Fruit fly (Drosophila melanogaster) whole organism, prepupa: ENCODE measurements around the gene CG8066.

Experiments
- CG10631 ChIP-seq: fragments of 200-800 bp; sonication (Bioruptor generic); optimal IDR thresholded peaks from 2 replicates; lab custom pipeline; 2016; ENCODE audit warnings: missing biosample characterization, missing genetic modification characterization
- CG10669 ChIP-seq: fragments of 200-800 bp; sonication (Bioruptor generic); optimal IDR thresholded peaks from 3 replicates; lab custom pipeline; 2018; ENCODE audit warnings: missing biosample characterization, mild to moderate bottlenecking, missing genetic modification characterization, moderate library complexity
- CG11294 ChIP-seq: fragments of 200-800 bp; sonication (Bioruptor generic); IDR thresholded peaks from 2 replicates; pipeline ENCODE4 v1.3.6; 2022; ENCODE audit warnings: missing biosample characterization, missing genetic modification characterization
- CG11762 ChIP-seq: fragments of 200-800 bp; sonication (Bioruptor generic); optimal IDR thresholded peaks from 3 replicates; lab custom pipeline; 2016; ENCODE audit warnings: missing biosample characterization, missing genetic modification characterization; ENCODE audit not compliant: insufficient read depth
- CG11902 ChIP-seq: fragments of 200-800 bp; sonication (Bioruptor generic); optimal IDR thresholded peaks from 3 replicates; lab custom pipeline; 2016; ENCODE audit warnings: missing biosample characterization, missing genetic modification characterization
- CG15336 ChIP-seq: fragments of 200-800 bp; sonication (Bioruptor generic); IDR thresholded peaks from 2 replicates; pipeline ENCODE4 v1.3.6; 2022; ENCODE audit warnings: missing biosample characterization, missing genetic modification characterization
- CG1621 ChIP-seq: fragments of 200-800 bp; sonication (Bioruptor generic); optimal IDR thresholded peaks from 3 replicates; lab custom pipeline; 2018; ENCODE audit warnings: missing biosample characterization, mild to moderate bottlenecking, missing genetic modification characterization
- CG3032 ChIP-seq: fragments of 200-800 bp; optimal IDR thresholded peaks from 2 replicates; lab custom pipeline; 2019; ENCODE audit warnings: missing biosample characterization, mild to moderate bottlenecking, missing genetic modification characterization, moderate library complexity
- CG32006 ChIP-seq: fragments of 200-800 bp; sonication (Bioruptor generic); optimal IDR thresholded peaks from 3 replicates; lab custom pipeline; 2017; ENCODE audit warnings: missing biosample characterization, mild to moderate bottlenecking, missing genetic modification characterization
- CG34406 ChIP-seq: fragments of 200-800 bp; sonication (Bioruptor generic); optimal IDR thresholded peaks from 3 replicates; lab custom pipeline; 2016; ENCODE audit warnings: missing biosample characterization, missing genetic modification characterization
- CG3919 ChIP-seq: fragments of 200-800 bp; sonication (Bioruptor generic); optimal IDR thresholded peaks from 3 replicates; lab custom pipeline; 2016; ENCODE audit warnings: missing biosample characterization, missing genetic modification characterization
- CG4318 ChIP-seq: fragments of 200-800 bp; sonication (Bioruptor generic); optimal IDR thresholded peaks from 3 replicates; lab custom pipeline; 2017; ENCODE audit warnings: missing biosample characterization, mild to moderate bottlenecking, missing genetic modification characterization
- CG6163 ChIP-seq: fragments of 200-800 bp; sonication (Bioruptor generic); IDR thresholded peaks from 3 replicates; pipeline ENCODE4 v1.3.6; 2022; ENCODE audit warnings: missing biosample characterization, missing genetic modification characterization
- CG6792 ChIP-seq: fragments of 200-800 bp; sonication (Bioruptor generic); optimal IDR thresholded peaks from 3 replicates; lab custom pipeline; 2016; ENCODE audit warnings: missing biosample characterization, missing genetic modification characterization
- CG6808 ChIP-seq: fragments of 200-800 bp; sonication (Bioruptor generic); optimal IDR thresholded peaks from 3 replicates; lab custom pipeline; 2017; ENCODE audit warnings: missing biosample characterization, missing genetic modification characterization, mild to moderate bottlenecking, moderate library complexity, missing genetic modification reagents
- CG8119 ChIP-seq: fragments of 200-800 bp; sonication (Bioruptor generic); IDR thresholded peaks from 3 replicates; pipeline ENCODE4 v1.3.6; 2022; ENCODE audit warnings: missing biosample characterization, missing genetic modification characterization
- CG8319 ChIP-seq: fragments of 200-800 bp; sonication (Bioruptor generic); optimal IDR thresholded peaks from 3 replicates; lab custom pipeline; 2016; ENCODE audit warnings: missing biosample characterization, missing genetic modification characterization
- Eip75B ChIP-seq: fragments of 200-800 bp; sonication (Bioruptor generic); optimal IDR thresholded peaks from 3 replicates; lab custom pipeline; 2016; ENCODE audit warnings: missing biosample characterization, missing genetic modification characterization
- Eip78C ChIP-seq: fragments of 200-800 bp; sonication (Bioruptor generic); peaks from one replicate; lab custom pipeline; 2016; ENCODE audit warnings: missing biosample characterization, missing genetic modification characterization
- Eip93F ChIP-seq: fragments of 200-800 bp; sonication (Bioruptor generic); optimal IDR thresholded peaks from 2 replicates; lab custom pipeline; 2016; ENCODE audit warnings: missing biosample characterization, mild to moderate bottlenecking, missing genetic modification characterization
- Ets21C ChIP-seq: fragments of 200-800 bp; sonication (Bioruptor generic); optimal IDR thresholded peaks from 3 replicates; lab custom pipeline; 2016; ENCODE audit warnings: missing biosample characterization, missing genetic modification characterization
- Gug ChIP-seq: fragments of 200-800 bp; sonication (Bioruptor generic); IDR thresholded peaks from 2 replicates; pipeline ENCODE4 v1.3.6; 2022; ENCODE audit warnings: missing biosample characterization, missing genetic modification characterization
- Hr38 ChIP-seq: sonication (Bioruptor generic); optimal IDR thresholded peaks from 2 replicates; lab custom pipeline; 2016; ENCODE audit warnings: missing biosample characterization, missing genetic modification characterization
- Hr39 ChIP-seq: fragments of 200-800 bp; sonication (Bioruptor generic); optimal IDR thresholded peaks from 2 replicates; lab custom pipeline; 2016; ENCODE audit warnings: missing biosample characterization, missing genetic modification characterization
- Hr4 ChIP-seq: fragments of 200-800 bp; sonication (Bioruptor generic); optimal IDR thresholded peaks from 3 replicates; lab custom pipeline; 2016; ENCODE audit warnings: missing biosample characterization, missing genetic modification characterization
- Met ChIP-seq: fragments of 200-800 bp; sonication (Bioruptor generic); optimal IDR thresholded peaks from 3 replicates; lab custom pipeline; 2016; ENCODE audit warnings: missing biosample characterization, missing genetic modification characterization
- OdsH ChIP-seq: fragments of 200-800 bp; sonication (Bioruptor generic); optimal IDR thresholded peaks from 3 replicates; lab custom pipeline; 2016; ENCODE audit warnings: missing biosample characterization, missing genetic modification characterization
- Smox ChIP-seq: fragments of 200-800 bp; sonication (Bioruptor generic); optimal IDR thresholded peaks from 3 replicates; lab custom pipeline; 2016; ENCODE audit warnings: missing biosample characterization, missing genetic modification characterization
- Sox102F ChIP-seq: fragments of 200-800 bp; sonication (Bioruptor generic); optimal IDR thresholded peaks from 2 replicates; lab custom pipeline; 2016; ENCODE audit warnings: missing biosample characterization, mild to moderate bottlenecking, missing genetic modification characterization
- Sox14 ChIP-seq: fragments of 200-800 bp; sonication (Bioruptor generic); optimal IDR thresholded peaks from 3 replicates; lab custom pipeline; 2016; ENCODE audit warnings: missing biosample characterization, missing genetic modification characterization
- Sox15 ChIP-seq: fragments of 200-800 bp; sonication (Bioruptor generic); optimal IDR thresholded peaks from 3 replicates; lab custom pipeline; 2016; ENCODE audit warnings: missing biosample characterization, missing genetic modification characterization
- achi ChIP-seq: fragments of 200-800 bp; sonication (Bioruptor generic); optimal IDR thresholded peaks from 3 replicates; lab custom pipeline; 2016; ENCODE audit warnings: missing biosample characterization, missing genetic modification characterization
- acj6 ChIP-seq: fragments of 200-800 bp; sonication (Bioruptor generic); optimal IDR thresholded peaks from 3 replicates; lab custom pipeline; 2016; ENCODE audit warnings: missing biosample characterization, missing genetic modification characterization
- cyc ChIP-seq: fragments of 200-800 bp; sonication (Bioruptor generic); optimal IDR thresholded peaks from 3 replicates; lab custom pipeline; 2016; ENCODE audit warnings: missing biosample characterization, missing genetic modification characterization
- dac ChIP-seq: fragments of 200-800 bp; sonication (Bioruptor generic); optimal IDR thresholded peaks from 2 replicates; lab custom pipeline; 2017; ENCODE audit warnings: missing biosample characterization, mild to moderate bottlenecking, missing genetic modification characterization
- eg ChIP-seq: fragments of 200-800 bp; sonication (Bioruptor generic); IDR thresholded peaks from 3 replicates; pipeline ENCODE4 v1.3.6; 2022; ENCODE audit warnings: missing biosample characterization, missing genetic modification characterization
- esn ChIP-seq: fragments of 200-800 bp; sonication (Bioruptor generic); optimal IDR thresholded peaks from 2 replicates; lab custom pipeline; 2016; ENCODE audit warnings: missing biosample characterization, mild to moderate bottlenecking, missing genetic modification characterization, moderate library complexity
- fd59A ChIP-seq: fragments of 200-800 bp; sonication (Bioruptor generic); optimal IDR thresholded peaks from 2 replicates; lab custom pipeline; 2017; ENCODE audit warnings: missing biosample characterization, mild to moderate bottlenecking, missing genetic modification characterization, missing genetic modification reagents
- fkh ChIP-seq: fragments of 200-800 bp; sonication (Bioruptor generic); optimal IDR thresholded peaks from 3 replicates; lab custom pipeline; 2017; ENCODE audit warnings: missing biosample characterization, mild to moderate bottlenecking, missing genetic modification characterization, moderate library complexity
- net ChIP-seq: fragments of 200-800 bp; sonication (Bioruptor generic); optimal IDR thresholded peaks from 3 replicates; lab custom pipeline; 2016; ENCODE audit warnings: missing biosample characterization, missing genetic modification characterization
- salr ChIP-seq, 2 experiments: fragments of 200-800 bp; sonication (Bioruptor generic); optimal IDR thresholded peaks; 3 replicates each; lab custom pipeline; 2016 to 2018; ENCODE audit warnings: missing biosample characterization in 2 of 2, missing genetic modification characterization in 2 of 2, mild to moderate bottlenecking in 1 of 2
- spab ChIP-seq: fragments of 200-800 bp; sonication (Bioruptor generic); optimal IDR thresholded peaks from 2 replicates; lab custom pipeline; 2017; ENCODE audit warnings: missing biosample characterization, mild to moderate bottlenecking, missing genetic modification characterization, missing genetic modification reagents
- ss ChIP-seq, 2 experiments: fragments of 200-800 bp; sonication (Bioruptor generic); optimal IDR thresholded peaks; 2 replicates in 1 of 2; 3 replicates in 1 of 2; lab custom pipeline; 2017 to 2018; ENCODE audit warnings: mild to moderate bottlenecking in 2 of 2, missing biosample characterization in 2 of 2, missing genetic modification characterization in 2 of 2, moderate library complexity in 1 of 2
- svp ChIP-seq: fragments of 200-800 bp; sonication (Bioruptor generic); peaks from one replicate; lab custom pipeline; 2016; ENCODE audit warnings: missing biosample characterization, missing genetic modification characterization
- topi ChIP-seq: fragments of 200-800 bp; sonication (Bioruptor generic); optimal IDR thresholded peaks from 3 replicates; lab custom pipeline; 2016; ENCODE audit warnings: missing biosample characterization, missing genetic modification characterization
- vri ChIP-seq: fragments of 200-800 bp; sonication (Bioruptor generic); optimal IDR thresholded peaks from 3 replicates; lab custom pipeline; 2016; ENCODE audit warnings: missing biosample characterization, mild to moderate bottlenecking, missing genetic modification characterization

CG8066 gene

dm6 chr3R:14568501-14569137, at the start of gene CG8066:
Gene CG8066 (minus strand): TSS chr3R:14568847.
- TF ChIP-seq spab, result no peak
- peak; percentile 22 for TF ChIP-seq vri (GFP tag; lab: Kevin White, UChicago)
- peak; percentile 9 for TF ChIP-seq CG34406 (GFP tag; lab: Kevin White, UChicago)
- no peak for TF ChIP-seq Met (GFP tag; lab: Kevin White, UChicago)
- TF ChIP-seq OdsH (GFP tag; lab: Kevin White, UChicago), result no peak
- no peak for TF ChIP-seq CG6792
- no peak for TF ChIP-seq salr (GFP tag; optimal IDR thresholded peaks at IDR 0.05; lab: Kevin White, UChicago)
- peak; percentile 12 for TF ChIP-seq Sox102F (GFP tag; lab: Kevin White, UChicago)
- peak; percentile 1 for TF ChIP-seq CG10631 (GFP tag; lab: Kevin White, UChicago)
- TF ChIP-seq CG11902 (GFP tag; lab: Kevin White, UChicago), result no peak
- TF ChIP-seq topi (GFP tag; lab: Kevin White, UChicago), result no peak
- peak; percentile 39; the same call in 1 of the 2 replicates for TF ChIP-seq CG15336 (GFP tag; lab: Robert Waterston, UW)
- TF ChIP-seq Smox (GFP tag; lab: Kevin White, UChicago), result no peak
- no peak for TF ChIP-seq CG8319
- peak; percentile 20 for TF ChIP-seq Hr4 (GFP tag; lab: Kevin White, UChicago)
- peak; percentile 93 for TF ChIP-seq fkh
- peak; percentile 71 for TF ChIP-seq Eip78C (GFP tag; lab: Kevin White, UChicago)
- TF ChIP-seq CG32006, result peak; percentile 21
- no peak for TF ChIP-seq CG11294 (GFP tag; lab: Robert Waterston, UW)
- TF ChIP-seq svp (GFP tag; lab: Kevin White, UChicago), result peak; percentile 72
- TF ChIP-seq CG6163, result 0 out of 3 replicates have a peak, but pooled peaks have one; percentile 10
- TF ChIP-seq CG11762 (GFP tag; lab: Kevin White, UChicago), result no peak
- TF ChIP-seq CG3919 (GFP tag; lab: Kevin White, UChicago), result peak; percentile 9
- TF ChIP-seq Hr39 (GFP tag; lab: Kevin White, UChicago), result no peak
- TF ChIP-seq CG10669, result no peak
- TF ChIP-seq CG8119 (GFP tag; lab: Robert Waterston, UW), result peak; percentile 48; the same call in 2 of the 3 replicates
- no peak for TF ChIP-seq Eip75B (GFP tag; lab: Kevin White, UChicago)
- peak; percentile 48 for TF ChIP-seq achi
- peak; percentile 11 for TF ChIP-seq net (GFP tag; lab: Kevin White, UChicago)
- peak; percentile 1 for TF ChIP-seq acj6 (GFP tag; lab: Kevin White, UChicago)
- peak in 1 of 2 experiments; percentile 7 for TF ChIP-seq ss (GFP tag; optimal IDR thresholded peaks at IDR 0.05; lab: Kevin White, UChicago)
- no peak for TF ChIP-seq CG4318 (GFP tag; lab: Kevin White, UChicago)
- TF ChIP-seq CG6808, result no peak
- TF ChIP-seq fd59A (GFP tag; lab: Kevin White, UChicago), result no peak
- TF ChIP-seq, all 60 proteins: peak for 17

dm6 chr3R:14608892-14609692, 40.4 kb upstream of the CG8066 start, which contains the start of gene CG14853:
Gene CG14853 (plus strand): TSS chr3R:14609642.
- TF ChIP-seq eg (GFP tag; lab: Robert Waterston, UW), result peak; percentile 51; the same call in 1 of the 3 replicates
- TF ChIP-seq topi (GFP tag; lab: Kevin White, UChicago), result no peak
- peak; percentile 17 for TF ChIP-seq CG6792
- TF ChIP-seq Hr38 (GFP tag; lab: Kevin White, UChicago), result no peak
- no peak for TF ChIP-seq CG8319
- TF ChIP-seq CG15336 (GFP tag; lab: Robert Waterston, UW), result peak; percentile 74
- peak; percentile 79 for TF ChIP-seq Eip78C (GFP tag; lab: Kevin White, UChicago)
- TF ChIP-seq CG6808, result peak; percentile 9
- no peak for TF ChIP-seq Sox14 (GFP tag; lab: Kevin White, UChicago)
- TF ChIP-seq Sox15, result peak; percentile 46
- TF ChIP-seq CG4318 (GFP tag; lab: Kevin White, UChicago), result peak; percentile 37
- TF ChIP-seq Ets21C (GFP tag; lab: Kevin White, UChicago), result no peak
- TF ChIP-seq Met (GFP tag; lab: Kevin White, UChicago), result peak; percentile 22
- peak; percentile 51 for TF ChIP-seq esn (GFP tag; lab: Kevin White, UChicago)
- peak; percentile 39 for TF ChIP-seq Smox (GFP tag; lab: Kevin White, UChicago)
- peak; percentile 54 for TF ChIP-seq CG3032
- TF ChIP-seq CG11294 (GFP tag; lab: Robert Waterston, UW), result peak; percentile 35; the same call in 1 of the 2 replicates
- TF ChIP-seq CG10669, result peak; percentile 3
- TF ChIP-seq Gug, result no peak
- peak; percentile 55 for TF ChIP-seq Hr4 (GFP tag; lab: Kevin White, UChicago)
- peak; percentile 20 for TF ChIP-seq fd59A (GFP tag; lab: Kevin White, UChicago)
- TF ChIP-seq Eip93F, result no peak
- no peak for TF ChIP-seq dac (GFP tag; lab: Kevin White, UChicago)
- no peak for TF ChIP-seq cyc
- TF ChIP-seq CG1621 (tag; lab: Kevin White, UChicago), result no peak
